Worm (Caenorhabditis elegans): ENCODE data around the gene ptc-3.

DNA sequence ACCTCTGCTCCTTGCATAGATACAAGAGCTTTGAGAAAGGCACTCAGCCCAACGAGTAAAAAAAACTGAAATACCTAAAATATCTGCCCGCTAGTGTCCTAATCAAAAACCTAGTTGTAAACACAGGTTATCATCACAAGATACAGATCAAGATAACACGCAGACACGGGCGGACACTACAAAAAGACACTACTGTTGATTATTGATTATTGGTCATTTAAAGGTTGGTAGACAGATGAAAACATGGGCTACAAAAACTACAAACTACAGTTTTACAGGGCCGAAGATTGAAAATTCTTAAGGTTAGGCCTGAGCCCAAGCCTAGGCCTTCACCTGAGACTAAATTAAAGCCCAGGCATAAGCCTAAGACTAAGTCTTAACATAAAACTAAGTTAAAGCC, 6.5 kb upstream of the ptc-3 start:
- no peak for TF ChIP-seq nhr-120 (GFP tag; IDR thresholded peaks at IDR 0.05)
- TF ChIP-seq gei-17 (GFP tag; optimal IDR thresholded peaks at IDR 0.05) = no peak
- TF ChIP-seq snpc-1.1 (tag; optimal IDR thresholded peaks at IDR 0.05; ENCODE audit: insufficient read depth) = no peak
- no peak for TF ChIP-seq ztf-6 (GFP tag; IDR thresholded peaks at IDR 0.05)
- TF ChIP-seq ceh-79 (tag; optimal IDR thresholded peaks at IDR 0.05) = no peak
- TF ChIP-seq ama-1 (optimal IDR thresholded peaks at IDR 0.05) = no peak
- TF ChIP-seq ama-1 (GFP tag; optimal IDR thresholded peaks at IDR 0.05) = no peak
- no peak for TF ChIP-seq B0336.3 (GFP tag; IDR thresholded peaks at IDR 0.05)
- no peak for TF ChIP-seq bed-2 (GFP tag; IDR thresholded peaks at IDR 0.05)
- TF ChIP-seq unc-130 (GFP tag; optimal IDR thresholded peaks at IDR 0.05) = no peak
- TF ChIP-seq xnd-1 (tag; optimal IDR thresholded peaks at IDR 0.05) = no peak
